Worm (Caenorhabditis elegans): ENCODE data around the gene dnj-18.

- TF ChIP-seq ztf-29 (GFP tag; IDR thresholded peaks at IDR 0.05) (no peak), flt-1 (GFP tag; IDR thresholded peaks at IDR 0.05) (no peak)
Measured at ce11 chrIII:4688965-4689364, 9.0 kb upstream of the dnj-18 start, which contains the start of gene ppat-1.

Data from whole organism, midembryonic.